Worm (Caenorhabditis elegans): ENCODE data around the gene sdn-1.

sdn-1 gene

ce11 chrX:10591208-10591782, 1.8 kb downstream of the sdn-1 start:
- TF ChIP-seq K02D7.2 (tag; optimal IDR thresholded peaks at IDR 0.05) (no peak), nfya-1 (tag; optimal IDR thresholded peaks at IDR 0.05) (peak; percentile 31), pax-1 (tag; optimal IDR thresholded peaks at IDR 0.05) (no peak), unc-86 (tag; optimal IDR thresholded peaks at IDR 0.05) (no peak), tbx-2 (tag; optimal IDR thresholded peaks at IDR 0.05) (no peak), pros-1 (tag; optimal IDR thresholded peaks at IDR 0.05) (no peak), fkh-10 (GFP tag; optimal IDR thresholded peaks at IDR 0.05) (no peak), fkh-6 (tag; optimal IDR thresholded peaks at IDR 0.05) (no peak), pag-3 (tag; optimal IDR thresholded peaks at IDR 0.05; ENCODE audit: borderline replicate concordance) (no peak), unc-3 (GFP tag; conservative IDR thresholded peaks at IDR 0.05) (no peak), unc-3 (tag; optimal IDR thresholded peaks at IDR 0.05) (no peak), lim-6 (tag; optimal IDR thresholded peaks at IDR 0.05) (no peak), unc-42 (tag; optimal IDR thresholded peaks at IDR 0.05) (peak; percentile 60), ets-4 (tag; optimal IDR thresholded peaks at IDR 0.05) (no peak), odd-2 (tag; optimal IDR thresholded peaks at IDR 0.05) (no peak), elt-2 (tag; optimal IDR thresholded peaks at IDR 0.05) (no peak), fax-1 (tag; optimal IDR thresholded peaks at IDR 0.05) (no peak)

ce11 chrX:10590772-10591171, 2.4 kb downstream of the sdn-1 start:
- TF ChIP-seq eyg-1 (tag; optimal IDR thresholded peaks at IDR 0.05): no peak
- TF ChIP-seq ahr-1 (tag; optimal IDR thresholded peaks at IDR 0.05): peak; percentile 4
- TF ChIP-seq pag-3 (tag; optimal IDR thresholded peaks at IDR 0.05; ENCODE audit: borderline replicate concordance): no peak
- TF ChIP-seq ets-4 (tag; optimal IDR thresholded peaks at IDR 0.05): no peak
- no peak for TF ChIP-seq nhr-232 (tag; optimal IDR thresholded peaks at IDR 0.05)

DNA sequence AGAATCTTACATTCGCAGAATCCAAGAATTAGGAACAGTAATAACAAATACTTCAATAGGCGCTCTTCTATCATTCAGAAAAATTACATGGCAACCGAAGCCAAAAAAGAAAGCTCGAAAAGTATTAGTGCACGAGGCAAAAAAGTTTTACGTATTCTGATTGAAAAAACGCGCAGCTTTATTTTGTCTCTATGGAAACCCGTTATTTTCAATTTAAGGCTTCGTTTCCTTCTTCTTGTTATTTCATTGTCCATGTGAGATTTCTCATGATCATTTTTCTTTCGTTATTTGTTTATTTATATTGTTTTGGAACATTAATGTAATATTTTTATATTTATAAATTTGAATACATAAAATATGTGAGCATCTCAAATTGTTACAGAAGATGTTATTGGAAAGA, 3.7 kb downstream of the sdn-1 start, which contains the start of gene F57C7.4:
Gene F57C7.4 (minus strand): TSS at position 101 of the 400 bp plus-strand sequence.
- no peak for TF ChIP-seq ceh-14 (tag; optimal IDR thresholded peaks at IDR 0.05)
- TF ChIP-seq C38D4.7 (GFP tag; optimal IDR thresholded peaks at IDR 0.05): no peak
- no peak for TF ChIP-seq pqm-1 (tag; optimal IDR thresholded peaks at IDR 0.05)
- no peak for TF ChIP-seq sox-4 (tag; optimal IDR thresholded peaks at IDR 0.05)
- no peak for TF ChIP-seq tbx-7 (tag; optimal IDR thresholded peaks at IDR 0.05)
- TF ChIP-seq fkh-10 (GFP tag; optimal IDR thresholded peaks at IDR 0.05): no peak

ce11 chrX:10576872-10577271, 16.3 kb downstream of the sdn-1 start, which contains the start of gene nhx-5:
TSS of gene nhx-5 (plus strand) at chrX:10576953.
- TF ChIP-seq mec-3 (tag; optimal IDR thresholded peaks at IDR 0.05; ENCODE audit: borderline replicate concordance) (no peak), K09A11.1 (tag; optimal IDR thresholded peaks at IDR 0.05; ENCODE audit: insufficient read depth) (no peak), ceh-14 (tag; optimal IDR thresholded peaks at IDR 0.05) (no peak), npax-4 (tag; optimal IDR thresholded peaks at IDR 0.05) (no peak)

ce11 chrX:10576410-10576809, 16.7 kb downstream of the sdn-1 start:
- no peak for TF ChIP-seq ceh-45 (GFP tag; IDR thresholded peaks at IDR 0.05)
- peak; percentile 0 for TF ChIP-seq unc-42 (tag; optimal IDR thresholded peaks at IDR 0.05)
- no peak for TF ChIP-seq K09A11.1 (tag; optimal IDR thresholded peaks at IDR 0.05; ENCODE audit: insufficient read depth)
- no peak for TF ChIP-seq eyg-1 (tag; optimal IDR thresholded peaks at IDR 0.05)
- no peak for TF ChIP-seq zip-5 (tag; optimal IDR thresholded peaks at IDR 0.05)
- no peak for TF ChIP-seq nfya-1 (tag; optimal IDR thresholded peaks at IDR 0.05)
- TF ChIP-seq ama-1 (optimal IDR thresholded peaks at IDR 0.05): no peak
- peak; percentile 30 for TF ChIP-seq pros-1 (tag; optimal IDR thresholded peaks at IDR 0.05)
- TF ChIP-seq ceh-18 (tag; optimal IDR thresholded peaks at IDR 0.05): no peak
- TF ChIP-seq dve-1 (tag; optimal IDR thresholded peaks at IDR 0.05): peak; percentile 21
- TF ChIP-seq fkh-10 (GFP tag; optimal IDR thresholded peaks at IDR 0.05): no peak

All from whole organism, late embryonic.